Fruit fly (Drosophila melanogaster) whole organism, wandering third instar larva: ENCODE measurements around the gene dlg1.

ENCODE experiments used
- CG9705 ChIP-seq: fragments of 200-800 bp; sonication (Bioruptor generic); optimal IDR thresholded peaks from 2 replicates; lab custom pipeline; 2018; ENCODE audit warnings: missing biosample characterization, mild to moderate bottlenecking, missing genetic modification characterization
- CrebA ChIP-seq: fragments of 200-800 bp; sonication (Bioruptor generic); optimal IDR thresholded peaks from 2 replicates; lab custom pipeline; 2016; ENCODE audit warnings: missing biosample characterization, mild to moderate bottlenecking, missing genetic modification characterization, borderline replicate concordance
- Dfd ChIP-seq: fragments of >200 bp; optimal IDR thresholded peaks from 2 replicates; lab custom pipeline; 2017; ENCODE audit warnings: missing biosample characterization, missing genetic modification characterization
- Dif ChIP-seq: fragments of 200-275, 200-300 bp; sonication (Bioruptor generic); optimal IDR thresholded peaks from 2 replicates; lab custom pipeline; 2018; ENCODE audit warnings: missing biosample characterization, missing genetic modification characterization; ENCODE audit not compliant: partially characterized antibody
- GATAd ChIP-seq: sonication (Bioruptor generic); optimal IDR thresholded peaks from 2 replicates; lab custom pipeline; 2016; ENCODE audit warnings: missing biosample characterization, missing genetic modification characterization
- HLH106 ChIP-seq: fragments of 200-800 bp; optimal IDR thresholded peaks from 3 replicates; lab custom pipeline; 2019; ENCODE audit warnings: missing biosample characterization, mild to moderate bottlenecking, missing genetic modification characterization, moderate library complexity
- Hnf4 ChIP-seq: fragments of 200-800 bp; sonication (Bioruptor generic); optimal IDR thresholded peaks from 2 replicates; lab custom pipeline; 2016; ENCODE audit warnings: missing biosample characterization, mild to moderate bottlenecking, missing genetic modification characterization
- Hr78 ChIP-seq: fragments of >200 bp; optimal IDR thresholded peaks from 2 replicates; lab custom pipeline; 2017; ENCODE audit warnings: missing biosample characterization, missing genetic modification characterization
- Hr83 ChIP-seq: fragments of 200-300 bp; sonication (Bioruptor generic); optimal IDR thresholded peaks from 2 replicates; lab custom pipeline; 2016; ENCODE audit warnings: missing biosample characterization, mild to moderate bottlenecking, missing genetic modification characterization, moderate library complexity; ENCODE audit not compliant: poor library complexity, severe bottlenecking
- Jra ChIP-seq: sonication (Bioruptor generic); optimal IDR thresholded peaks from 2 replicates; lab custom pipeline; 2016; ENCODE audit warnings: missing biosample characterization, missing genetic modification characterization
- Myc ChIP-seq: fragments of >200 bp; optimal IDR thresholded peaks from 2 replicates; lab custom pipeline; 2017
- N ChIP-seq: fragments of >200 bp; optimal IDR thresholded peaks from 2 replicates; lab custom pipeline; 2018; ENCODE audit warnings: missing biosample characterization, missing external identifiers, missing genetic modification characterization
- Rel ChIP-seq, 2 experiments: fragments of 200-800 bp; sonication (Bioruptor generic) in 1 of 2; optimal IDR thresholded peaks; 2 replicates in 1 of 2; 3 replicates in 1 of 2; lab custom pipeline; 2016 to 2019; ENCODE audit warnings: mild to moderate bottlenecking in 2 of 2, missing biosample characterization in 2 of 2, missing genetic modification characterization in 2 of 2, moderate library complexity in 1 of 2
- Sp1 ChIP-seq: fragments of 200-800 bp; sonication (Bioruptor generic); optimal IDR thresholded peaks from 3 replicates; lab custom pipeline; 2019; ENCODE audit warnings: missing biosample characterization, mild to moderate bottlenecking, missing genetic modification characterization, moderate library complexity
- Vsx2 ChIP-seq: fragments of 200-300, 225-300 bp; sonication (Bioruptor generic); optimal IDR thresholded peaks from 2 replicates; lab custom pipeline; 2018; ENCODE audit warnings: missing biosample characterization, missing genetic modification characterization; ENCODE audit not compliant: partially characterized antibody
- br ChIP-seq: fragments of 200-800 bp; sonication (Bioruptor generic); optimal IDR thresholded peaks from 2 replicates; lab custom pipeline; 2016; ENCODE audit warnings: missing biosample characterization, missing genetic modification characterization
- dl ChIP-seq, 2 experiments: fragments of 175-275, 200-275 bp in 1 of 2; fragments of 200-275 bp in 1 of 2; sonication (Bioruptor generic); optimal IDR thresholded peaks; lab custom pipeline; 2018; ENCODE audit warnings: mild to moderate bottlenecking in 2 of 2, missing biosample characterization in 2 of 2, missing genetic modification characterization in 2 of 2, moderate library complexity in 2 of 2; ENCODE audit not compliant: partially characterized antibody in 2 of 2, insufficient read depth in 1 of 2
- dmrt93B ChIP-seq: fragments of 200-800 bp; sonication (Bioruptor generic); optimal IDR thresholded peaks from 2 replicates; lab custom pipeline; 2018; ENCODE audit warnings: missing biosample characterization, mild to moderate bottlenecking, missing genetic modification characterization
- dsf ChIP-seq: sonication (Bioruptor generic); optimal IDR thresholded peaks from 2 replicates; lab custom pipeline; 2016; ENCODE audit warnings: missing biosample characterization, missing genetic modification characterization, borderline replicate concordance
- ey ChIP-seq: fragments of 200-800 bp; sonication (Bioruptor generic); optimal IDR thresholded peaks from 2 replicates; lab custom pipeline; 2016; ENCODE audit warnings: missing biosample characterization, missing genetic modification characterization
- foxo ChIP-seq, 2 experiments: fragments of 200-800 bp; sonication (Bioruptor generic); optimal IDR thresholded peaks; 2 replicates in 1 of 2; 3 replicates in 1 of 2; lab custom pipeline; 2016 to 2017; ENCODE audit warnings: missing biosample characterization in 2 of 2, missing genetic modification characterization in 2 of 2
- fru ChIP-seq: fragments of 200-800 bp; sonication (Bioruptor generic); optimal IDR thresholded peaks from 3 replicates; lab custom pipeline; 2016; ENCODE audit warnings: missing biosample characterization, mild to moderate bottlenecking, missing genetic modification characterization
- h ChIP-seq: fragments of 200-800 bp; sonication (Bioruptor generic); optimal IDR thresholded peaks from 3 replicates; lab custom pipeline; 2016; ENCODE audit warnings: missing biosample characterization, mild to moderate bottlenecking, missing genetic modification characterization
- lola ChIP-seq: fragments of >200 bp; optimal IDR thresholded peaks from 2 replicates; lab custom pipeline; 2017; ENCODE audit warnings: missing biosample characterization, missing genetic modification characterization
- pan ChIP-seq: fragments of >200 bp; optimal IDR thresholded peaks from 2 replicates; lab custom pipeline; 2017
- psq ChIP-seq: fragments of 200-800 bp; sonication (Bioruptor generic); optimal IDR thresholded peaks from 3 replicates; lab custom pipeline; 2017; ENCODE audit warnings: missing biosample characterization, mild to moderate bottlenecking, missing genetic modification characterization, moderate library complexity
- rgr ChIP-seq: fragments of 200-800 bp; sonication (Bioruptor generic); optimal IDR thresholded peaks from 3 replicates; lab custom pipeline; 2016; ENCODE audit warnings: missing biosample characterization, mild to moderate bottlenecking, missing genetic modification characterization
- sage ChIP-seq: fragments of 200-800 bp; sonication (Bioruptor generic); optimal IDR thresholded peaks from 2 replicates; lab custom pipeline; 2016; ENCODE audit warnings: missing biosample characterization, mild to moderate bottlenecking, missing genetic modification characterization
- sv ChIP-seq: fragments of 200-800 bp; sonication (Bioruptor generic); optimal IDR thresholded peaks from 3 replicates; lab custom pipeline; 2016; ENCODE audit warnings: missing biosample characterization, missing genetic modification characterization
- tai ChIP-seq: sonication (Bioruptor generic); optimal IDR thresholded peaks from 2 replicates; lab custom pipeline; 2016; ENCODE audit warnings: missing biosample characterization, missing genetic modification characterization
- usp ChIP-seq: fragments of >200 bp; optimal IDR thresholded peaks from 2 replicates; lab custom pipeline; 2017; ENCODE audit warnings: missing biosample characterization, missing genetic modification characterization
- woc ChIP-seq: sonication (Bioruptor generic); optimal IDR thresholded peaks from 2 replicates; lab custom pipeline; 2016; ENCODE audit warnings: missing biosample characterization, mild to moderate bottlenecking, missing genetic modification characterization

dlg1 gene

DNA sequence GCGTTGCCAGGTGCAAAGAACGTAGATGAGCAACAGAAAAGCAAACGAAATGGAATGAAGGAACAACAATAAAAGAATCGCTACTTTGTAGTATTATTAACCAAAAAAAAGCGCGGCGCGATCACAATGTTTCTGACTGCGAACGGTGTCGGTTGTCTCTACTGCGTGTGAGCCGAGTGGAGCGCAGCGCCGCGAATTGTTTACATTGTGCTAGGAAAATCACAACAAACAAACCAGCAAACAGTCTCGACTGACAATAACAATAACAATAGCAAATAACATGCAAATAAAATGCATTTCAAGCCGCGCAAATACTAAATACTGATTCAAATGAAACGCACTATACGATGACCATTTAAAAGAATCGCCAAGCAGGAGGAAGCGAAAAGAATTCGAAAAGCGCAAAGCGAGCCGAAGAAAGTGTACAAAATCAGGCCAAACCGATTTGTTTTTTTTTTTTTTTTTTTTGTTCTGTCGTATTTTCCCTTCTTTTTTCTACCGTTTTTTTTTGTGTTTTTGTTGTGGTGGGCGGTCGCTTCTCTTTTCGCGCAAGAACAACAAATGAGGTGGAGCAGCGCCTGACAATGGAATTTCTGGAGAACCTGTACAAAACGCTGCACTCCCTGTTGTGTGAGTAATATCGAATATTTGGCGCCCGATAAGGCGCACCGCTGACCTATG is 29.5 kb upstream of the dlg1 start, which contains the start of the genes CG34348 and Kap3:
CG34348 (plus strand) TSS at position 6 of the 681 bp plus-strand sequence.
Kap3 (minus strand) TSS at position 217 of the 681 bp plus-strand sequence.
- no peak for TF ChIP-seq dl (GFP tag; optimal IDR thresholded peaks at IDR 0.05; lab: Kevin White, UChicago; ENCODE audit: insufficient read depth in 1 of 2, partially characterized antibody in 2 of 2)
- no peak for TF ChIP-seq Hnf4
- no peak for TF ChIP-seq Sp1 (GFP tag; lab: Kevin White, UChicago)
- no peak for TF ChIP-seq dmrt93B (GFP tag; lab: Kevin White, UChicago)
- no peak for TF ChIP-seq pan (lab: Kevin White, UChicago)
- peak; percentile 15 for TF ChIP-seq h (GFP tag; lab: Kevin White, UChicago)
- TF ChIP-seq br (GFP tag; lab: Kevin White, UChicago), result no peak
- TF ChIP-seq HLH106 (tag; lab: Kevin White, UChicago), result no peak
- no peak for TF ChIP-seq Vsx2 (GFP tag; lab: Kevin White, UChicago)
- TF ChIP-seq ey (GFP tag; lab: Kevin White, UChicago), result no peak
- TF ChIP-seq tai, result no peak
- TF ChIP-seq Hr78, result no peak
- TF ChIP-seq psq, result peak; percentile 75
- TF ChIP-seq dsf (GFP tag; lab: Kevin White, UChicago), result no peak
- TF ChIP-seq Jra (GFP tag; lab: Kevin White, UChicago), result no peak
- TF ChIP-seq foxo (GFP tag; optimal IDR thresholded peaks at IDR 0.05; lab: Kevin White, UChicago), result no peak
- no peak for TF ChIP-seq sv (GFP tag; lab: Kevin White, UChicago)
- TF ChIP-seq usp, result no peak
- TF ChIP-seq Hr83 (GFP tag; lab: Kevin White, UChicago), result no peak
- no peak for TF ChIP-seq GATAd
- TF ChIP-seq Dfd, result no peak
- no peak for TF ChIP-seq sage (GFP tag; lab: Kevin White, UChicago)
- TF ChIP-seq Myc (lab: Kevin White, UChicago), result no peak
- no peak for TF ChIP-seq rgr (GFP tag; lab: Kevin White, UChicago)
- no peak for TF ChIP-seq Rel (GFP tag; optimal IDR thresholded peaks at IDR 0.05; lab: Kevin White, UChicago)
- TF ChIP-seq Rel (tag; optimal IDR thresholded peaks at IDR 0.05; lab: Kevin White, UChicago), result no peak
- no peak for TF ChIP-seq CG9705
- TF ChIP-seq fru, result no peak
- TF ChIP-seq lola (GFP tag; lab: Kevin White, UChicago), result no peak
- peak; percentile 29 for TF ChIP-seq woc (GFP tag; lab: Kevin White, UChicago)
- TF ChIP-seq Dif, result peak; percentile 9
- no peak for TF ChIP-seq N

DNA sequence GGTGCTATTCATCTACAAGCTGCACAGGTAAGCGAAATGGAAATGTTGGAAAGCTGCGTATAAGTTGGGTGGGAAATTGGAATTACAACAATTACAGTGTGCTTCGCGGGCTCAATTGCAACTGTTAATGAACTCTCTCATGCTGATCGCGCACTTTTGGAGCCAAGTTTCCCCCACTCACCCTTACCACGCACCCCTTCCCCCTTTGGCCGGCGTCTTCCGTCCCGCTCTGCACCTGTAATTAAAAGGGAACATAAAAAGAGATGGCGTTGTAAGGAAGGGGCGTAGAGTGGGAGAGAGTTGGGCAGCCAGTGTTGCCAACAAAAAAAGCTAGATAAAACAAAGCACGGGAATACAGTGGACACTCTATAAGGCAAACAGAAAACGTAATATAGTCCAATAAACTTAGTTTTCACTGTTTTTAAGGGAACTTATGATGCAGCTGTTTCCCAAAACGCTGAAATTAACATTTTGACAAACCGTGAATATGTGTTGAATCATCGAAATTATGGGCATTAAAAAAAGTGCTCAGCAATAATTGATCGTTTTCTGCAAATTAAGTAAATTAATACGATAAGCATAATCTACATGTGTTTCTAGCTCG is 28.6 kb upstream of the dlg1 start:
- TF ChIP-seq Sp1 (GFP tag; lab: Kevin White, UChicago) (no peak), woc (GFP tag; lab: Kevin White, UChicago) (peak; percentile 13), fru (peak; percentile 1), CrebA (GFP tag; lab: Kevin White, UChicago) (no peak), foxo (GFP tag; optimal IDR thresholded peaks at IDR 0.05; lab: Kevin White, UChicago) (peak in 1 of 2 experiments; percentile 27)

- TF ChIP-seq foxo (GFP tag; optimal IDR thresholded peaks at IDR 0.05; lab: Kevin White, UChicago) (peak in 1 of 2 experiments; percentile 26), Hr83 (GFP tag; lab: Kevin White, UChicago) (no peak), HLH106 (tag; lab: Kevin White, UChicago) (peak; percentile 3)
- TF ChIP-seq, all 38 proteins: peak for 2
These were observed 27.3 kb upstream of the dlg1 start for dm6 chrX:11342168-11342567.

DNA sequence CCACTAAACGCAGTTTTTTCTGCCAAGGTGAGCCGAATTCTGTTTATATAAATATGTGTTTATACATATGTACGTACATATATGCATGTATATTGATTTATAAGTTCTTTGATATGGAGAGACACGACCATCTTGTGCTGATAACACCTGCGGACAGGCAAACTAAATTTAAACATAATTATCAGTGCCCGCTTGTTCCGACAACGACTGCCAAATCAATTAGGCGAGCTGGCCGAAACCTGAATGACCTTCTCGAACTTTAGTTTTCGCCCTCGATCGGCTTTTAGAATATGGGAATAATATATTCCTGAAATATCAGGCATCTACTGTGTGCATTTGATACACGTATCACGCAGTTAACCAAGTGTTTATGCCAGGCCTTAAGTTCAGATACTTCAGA is 26.7 kb upstream of the dlg1 start:
- no peak for TF ChIP-seq lola (GFP tag; lab: Kevin White, UChicago)
- TF ChIP-seq sv (GFP tag; lab: Kevin White, UChicago), result no peak
- TF ChIP-seq usp, result no peak
- no peak for TF ChIP-seq CrebA (GFP tag; lab: Kevin White, UChicago)
- no peak for TF ChIP-seq Dfd
- no peak for TF ChIP-seq dsf (GFP tag; lab: Kevin White, UChicago)
- no peak for TF ChIP-seq tai
